Worm (Caenorhabditis elegans) whole organism, young adult: ENCODE data around the gene kin-19.

ENCODE experiments used
- C06A6.2 ChIP-seq: fragments of 200-800 bp; sonication (Bioruptor generic); conservative IDR thresholded peaks from 2 replicates; pipeline ENCODE4 v1.3.6; 2022; ENCODE audit warnings: missing genetic modification characterization, missing compliant biosample characterization
- F10E7.11 ChIP-seq: sonication (generic microtip); optimal IDR thresholded peaks from 2 replicates; lab custom pipeline; 2017; ENCODE audit warnings: mild to moderate bottlenecking, missing genetic modification characterization, moderate library complexity, missing compliant biosample characterization
- F22D6.2 ChIP-seq: sonication (generic microtip); optimal IDR thresholded peaks from 2 replicates; lab custom pipeline; 2016; ENCODE audit warnings: mild to moderate bottlenecking, missing genetic modification characterization, missing compliant biosample characterization
- F57A8.1 ChIP-seq: fragments of 200-800 bp; sonication (Bioruptor generic); optimal IDR thresholded peaks from 2 replicates; lab custom pipeline; 2018; ENCODE audit warnings: mild to moderate bottlenecking, missing genetic modification characterization, moderate library complexity, missing compliant biosample characterization
- K11D2.4 ChIP-seq: fragments of 200-800 bp; sonication (Bioruptor generic); IDR thresholded peaks from 2 replicates; pipeline ENCODE4 v1.3.6; 2022; ENCODE audit warnings: missing genetic modification reagents, missing genetic modification characterization, missing compliant biosample characterization
- T26A5.8 ChIP-seq: sonication (generic microtip); optimal IDR thresholded peaks from 2 replicates; lab custom pipeline; 2016; ENCODE audit warnings: missing genetic modification characterization, missing compliant biosample characterization
- Y53G8AR.9 ChIP-seq: fragments of 200-800 bp; sonication (Bioruptor generic); conservative IDR thresholded peaks from 2 replicates; pipeline ENCODE4 v1.3.6; 2022; ENCODE audit warnings: missing genetic modification reagents, missing genetic modification characterization, missing compliant biosample characterization
- Y67H2A.10 ChIP-seq: fragments of 200-800 bp; sonication (Bioruptor generic); conservative IDR thresholded peaks from 2 replicates; pipeline ENCODE4 v1.3.6; 2022; ENCODE audit warnings: missing genetic modification reagents, missing genetic modification characterization, missing compliant biosample characterization
- akir-1 ChIP-seq: fragments of 200-800 bp; sonication (Bioruptor generic); optimal IDR thresholded peaks from 2 replicates; lab custom pipeline; 2018; ENCODE audit warnings: mild to moderate bottlenecking, missing genetic modification characterization, moderate library complexity, missing compliant biosample characterization
- aptf-3 ChIP-seq: fragments of 200-800 bp; sonication (Bioruptor generic); IDR thresholded peaks from 2 replicates; pipeline ENCODE4 v1.3.6; 2022; ENCODE audit warnings: missing genetic modification characterization, missing compliant biosample characterization
- athp-1 ChIP-seq: sonication (generic microtip); optimal IDR thresholded peaks from 2 replicates; lab custom pipeline; 2017; ENCODE audit warnings: mild to moderate bottlenecking, missing genetic modification characterization, missing compliant biosample characterization
- ceh-40 ChIP-seq: fragments of 200-800 bp; sonication (Bioruptor generic); IDR thresholded peaks from 2 replicates; pipeline ENCODE4 v1.3.6; 2022; ENCODE audit warnings: missing genetic modification characterization, missing compliant biosample characterization
- ceh-58 ChIP-seq: fragments of 200-800 bp; sonication (Bioruptor generic); IDR thresholded peaks from 2 replicates; pipeline ENCODE4 v1.3.6; 2022; ENCODE audit warnings: missing genetic modification characterization, missing compliant biosample characterization
- ceh-79 ChIP-seq: sonication (generic microtip); optimal IDR thresholded peaks from 2 replicates; lab custom pipeline; 2017; ENCODE audit warnings: mild to moderate bottlenecking, missing genetic modification characterization, missing compliant biosample characterization
- chd-7 ChIP-seq: sonication (generic microtip); optimal IDR thresholded peaks from 2 replicates; lab custom pipeline; 2016; ENCODE audit warnings: mild to moderate bottlenecking, missing genetic modification characterization, moderate library complexity, missing compliant biosample characterization
- egrh-3 ChIP-seq: fragments of 200-800 bp; sonication (Bioruptor generic); IDR thresholded peaks from 2 replicates; pipeline ENCODE4 v1.3.6; 2022; ENCODE audit warnings: missing genetic modification reagents, missing genetic modification characterization, missing compliant biosample characterization
- ets-4 ChIP-seq: fragments of 200-800 bp; sonication (Bioruptor generic); optimal IDR thresholded peaks from 2 replicates; lab custom pipeline; 2018; ENCODE audit warnings: mild to moderate bottlenecking, missing genetic modification characterization, missing compliant biosample characterization
- fkh-3 ChIP-seq: sonication (generic microtip); optimal IDR thresholded peaks from 2 replicates; lab custom pipeline; 2016; ENCODE audit warnings: mild to moderate bottlenecking, missing genetic modification characterization, missing compliant biosample characterization
- gei-17 ChIP-seq: fragments of 200-800 bp; sonication (Bioruptor generic); optimal IDR thresholded peaks from 2 replicates; lab custom pipeline; 2018; ENCODE audit warnings: mild to moderate bottlenecking, missing genetic modification characterization, missing compliant biosample characterization
- hmg-1.2 ChIP-seq: fragments of 200-800 bp; sonication (Bioruptor generic); IDR thresholded peaks from 2 replicates; pipeline ENCODE4 v1.3.6; 2022; ENCODE audit warnings: missing genetic modification reagents, missing genetic modification characterization, missing compliant biosample characterization
- let-607 ChIP-seq, 2 experiments: fragments of 200-800 bp in 1 of 2; sonication (Bioruptor generic) in 1 of 2; sonication (generic microtip) in 1 of 2; optimal IDR thresholded peaks; 2 replicates each; lab custom pipeline; 2016 to 2018; ENCODE audit warnings: mild to moderate bottlenecking in 2 of 2, missing compliant biosample characterization in 2 of 2, missing genetic modification characterization in 2 of 2, moderate library complexity in 2 of 2, missing genotype in 1 of 2
- madf-3 ChIP-seq: fragments of 200-800 bp; sonication (Bioruptor generic); IDR thresholded peaks from 2 replicates; pipeline ENCODE4 v1.3.6; 2022; ENCODE audit warnings: missing genetic modification reagents, missing genetic modification characterization, missing compliant biosample characterization
- madf-8 ChIP-seq: fragments of 200-800 bp; sonication (Bioruptor generic); conservative IDR thresholded peaks from 2 replicates; pipeline ENCODE4 v1.3.6; 2022; ENCODE audit warnings: missing genetic modification reagents, missing genetic modification characterization, missing compliant biosample characterization
- mcd-1 ChIP-seq: fragments of 200-800 bp; sonication (Bioruptor generic); IDR thresholded peaks from 2 replicates; pipeline ENCODE4 v1.3.6; 2022; ENCODE audit warnings: missing genetic modification reagents, missing genetic modification characterization, missing compliant biosample characterization
- nhr-120 ChIP-seq: fragments of 200-800 bp; sonication (Bioruptor generic); IDR thresholded peaks from 2 replicates; pipeline ENCODE4 v1.3.6; 2022; ENCODE audit warnings: missing genetic modification characterization, missing compliant biosample characterization
- nhr-80 ChIP-seq: sonication (generic microtip); optimal IDR thresholded peaks from 2 replicates; lab custom pipeline; 2016; ENCODE audit warnings: missing genetic modification characterization, missing compliant biosample characterization
- pbrm-1 ChIP-seq: fragments of 200-800 bp; sonication (Bioruptor generic); IDR thresholded peaks from 2 replicates; pipeline ENCODE4 v1.3.6; 2022; ENCODE audit warnings: missing genetic modification reagents, missing genetic modification characterization, missing compliant biosample characterization
- pha-4 ChIP-seq: fragments of 150-350 bp; sonication (generic microtip); optimal IDR thresholded peaks from 2 replicates; lab custom pipeline; 2014; ENCODE audit warnings: missing biosample characterization, missing genetic modification reagents, missing genetic modification characterization
- rcor-1 ChIP-seq: fragments of 200-800 bp; sonication (Bioruptor generic); IDR thresholded peaks from 2 replicates; pipeline ENCODE4 v1.3.6; 2022; ENCODE audit warnings: missing genetic modification reagents, missing genetic modification characterization, missing compliant biosample characterization
- repo-1 ChIP-seq: sonication (generic microtip); optimal IDR thresholded peaks from 2 replicates; lab custom pipeline; 2017; ENCODE audit warnings: mild to moderate bottlenecking, missing genetic modification characterization, missing compliant biosample characterization
- somi-1 ChIP-seq: fragments of 200-800 bp; sonication (Bioruptor generic); optimal IDR thresholded peaks from 2 replicates; lab custom pipeline; 2018; ENCODE audit warnings: mild to moderate bottlenecking, missing genetic modification characterization, missing compliant biosample characterization
- tbp1 ChIP-seq: fragments of 200-800 bp; sonication (Bioruptor generic); optimal IDR thresholded peaks from 2 replicates; lab custom pipeline; 2018; ENCODE audit warnings: mild to moderate bottlenecking, missing genetic modification characterization, missing compliant biosample characterization
- tlf-1 ChIP-seq: fragments of 200-800 bp; sonication (Bioruptor generic); optimal IDR thresholded peaks from 2 replicates; lab custom pipeline; 2018; ENCODE audit warnings: mild to moderate bottlenecking, missing genetic modification characterization, missing compliant biosample characterization
- unc-62 ChIP-seq: fragments of 150-350 bp; optimal IDR thresholded peaks from 2 replicates; lab custom pipeline; 2014; ENCODE audit warnings: missing biosample characterization, missing genetic modification reagents, missing genetic modification characterization
- zim-3 ChIP-seq: sonication (generic microtip); optimal IDR thresholded peaks from 2 replicates; lab custom pipeline; 2017; ENCODE audit warnings: mild to moderate bottlenecking, missing genetic modification characterization, moderate library complexity, missing compliant biosample characterization
- ztf-18 ChIP-seq: sonication (generic microtip); optimal IDR thresholded peaks from 2 replicates; lab custom pipeline; 2016; ENCODE audit warnings: missing genotype, mild to moderate bottlenecking, missing genetic modification characterization, missing compliant biosample characterization
- ztf-28 ChIP-seq: fragments of 200-800 bp; sonication (Bioruptor generic); IDR thresholded peaks from 2 replicates; pipeline ENCODE4 v1.3.6; 2022; ENCODE audit warnings: missing genetic modification reagents, missing genetic modification characterization, missing compliant biosample characterization
- ztf-3 ChIP-seq: fragments of 200-800 bp; sonication (Bioruptor generic); optimal IDR thresholded peaks from 2 replicates; lab custom pipeline; 2018; ENCODE audit warnings: mild to moderate bottlenecking, missing genetic modification characterization, missing compliant biosample characterization

kin-19 gene

ce11 chrIII:4115085-4115484 lies 28.6 kb upstream of the kin-19 start, which contains the start of gene unc-103:
Gene unc-103, plus strand, starts transcription at chrIII:4115385.
- no peak for TF ChIP-seq zim-3 (tag; lab: Kevin White, UChicago)
- no peak for TF ChIP-seq ceh-40 (GFP tag; lab: Robert Waterston, UW)
- TF ChIP-seq fkh-3 (tag; lab: Kevin White, UChicago) = no peak
- TF ChIP-seq F10E7.11 = no peak
- TF ChIP-seq nhr-80 = no peak
- TF ChIP-seq ztf-18 (tag; lab: Kevin White, UChicago) = no peak

- TF ChIP-seq Y53G8AR.9 (GFP tag; lab: Robert Waterston, UW) (no peak), hmg-1.2 (GFP tag; lab: Robert Waterston, UW) (peak; percentile 37; the same call in 1 of the 2 replicates)
These were observed 27.2 kb upstream of the kin-19 start for ce11 chrIII:4113594-4113993.

- no peak for TF ChIP-seq unc-62
- no peak for TF ChIP-seq pbrm-1 (GFP tag; lab: Robert Waterston, UW)
- TF ChIP-seq K11D2.4 (GFP tag; lab: Robert Waterston, UW) = no peak
- no peak for TF ChIP-seq egrh-3 (GFP tag; lab: Robert Waterston, UW)
- no peak for TF ChIP-seq T26A5.8 (tag; lab: Kevin White, UChicago)
- no peak for TF ChIP-seq tbp1 (GFP tag; lab: Kevin White, UChicago)
- TF ChIP-seq F22D6.2 (tag; lab: Kevin White, UChicago) = no peak
- no peak for TF ChIP-seq Y67H2A.10 (GFP tag; lab: Robert Waterston, UW)
- TF ChIP-seq mcd-1 (GFP tag; lab: Robert Waterston, UW) = no peak
- no peak for TF ChIP-seq ztf-3 (GFP tag; lab: Kevin White, UChicago)
- no peak for TF ChIP-seq athp-1 (tag; lab: Kevin White, UChicago)
- TF ChIP-seq ztf-28 = no peak
- TF ChIP-seq gei-17 (GFP tag; lab: Kevin White, UChicago) = no peak
- no peak for TF ChIP-seq pha-4
- no peak for TF ChIP-seq ceh-79 (tag; lab: Kevin White, UChicago)
- TF ChIP-seq akir-1 (GFP tag; lab: Kevin White, UChicago) = no peak
- TF ChIP-seq chd-7 (tag; lab: Kevin White, UChicago) = no peak
- TF ChIP-seq aptf-3 (GFP tag; lab: Robert Waterston, UW) = no peak
- TF ChIP-seq nhr-120 (GFP tag; lab: Robert Waterston, UW) = no peak
- TF ChIP-seq madf-8 (GFP tag; lab: Robert Waterston, UW) = no peak
These were observed 21.6 kb upstream of the kin-19 start for ce11 chrIII:4107929-4108520.

- no peak for TF ChIP-seq let-607 (tag; optimal IDR thresholded peaks at IDR 0.05; lab: Kevin White, UChicago)
- TF ChIP-seq rcor-1 = no peak
- TF ChIP-seq tlf-1 (GFP tag; lab: Kevin White, UChicago) = no peak
- TF ChIP-seq madf-3 (GFP tag; lab: Robert Waterston, UW) = no peak
These were observed 20.8 kb upstream of the kin-19 start for ce11 chrIII:4107227-4107626.

- no peak for TF ChIP-seq F57A8.1 (GFP tag; lab: Kevin White, UChicago)
- no peak for TF ChIP-seq let-607 (tag; optimal IDR thresholded peaks at IDR 0.05; lab: Kevin White, UChicago)
- no peak for TF ChIP-seq aptf-3 (GFP tag; lab: Robert Waterston, UW)
- no peak for TF ChIP-seq repo-1 (tag; lab: Kevin White, UChicago)
- no peak for TF ChIP-seq somi-1
- no peak for TF ChIP-seq Y67H2A.10 (GFP tag; lab: Robert Waterston, UW)
- no peak for TF ChIP-seq ceh-58 (GFP tag; lab: Robert Waterston, UW)
- TF ChIP-seq ets-4 = no peak
- TF ChIP-seq nhr-120 (GFP tag; lab: Robert Waterston, UW) = no peak
- TF ChIP-seq mcd-1 (GFP tag; lab: Robert Waterston, UW) = no peak
- no peak for TF ChIP-seq C06A6.2
- TF ChIP-seq ztf-18 (tag; lab: Kevin White, UChicago) = no peak
These were observed 20.2 kb upstream of the kin-19 start for ce11 chrIII:4106611-4107010.
